Worm (Caenorhabditis elegans) whole organism, late embryonic: ENCODE measurements around the gene H04M03.11.

Experiments
- C08G9.2 ChIP-seq: sonication (generic microtip); optimal IDR thresholded peaks from 2 replicates; lab custom pipeline; 2016; ENCODE audit warnings: mild to moderate bottlenecking, missing genetic modification characterization, moderate library complexity, missing compliant biosample characterization
- F13H6.1 ChIP-seq: sonication (generic microtip); optimal IDR thresholded peaks from 2 replicates; lab custom pipeline; 2016; ENCODE audit warnings: missing genetic modification characterization, missing compliant biosample characterization
- K09A11.1 ChIP-seq: sonication (generic microtip); optimal IDR thresholded peaks from 2 replicates; lab custom pipeline; 2017; ENCODE audit warnings: antibody characterized with exemption, mild to moderate bottlenecking, missing genetic modification characterization, missing compliant biosample characterization; ENCODE audit not compliant: insufficient read depth
- ceh-34 ChIP-seq: sonication (generic microtip); optimal IDR thresholded peaks from 2 replicates; lab custom pipeline; 2016; ENCODE audit warnings: mild to moderate bottlenecking, missing genetic modification characterization, missing compliant biosample characterization
- ceh-6 ChIP-seq: fragments of 200-800 bp; sonication (Bioruptor generic); optimal IDR thresholded peaks from 2 replicates; lab custom pipeline; 2018; ENCODE audit warnings: mild to moderate bottlenecking, missing genetic modification characterization, missing compliant biosample characterization
- che-1 ChIP-seq: sonication (generic microtip); optimal IDR thresholded peaks from 2 replicates; lab custom pipeline; 2016; ENCODE audit warnings: mild to moderate bottlenecking, missing genetic modification characterization, missing compliant biosample characterization
- dmd-4 ChIP-seq: sonication (generic microtip); optimal IDR thresholded peaks from 2 replicates; lab custom pipeline; 2016; ENCODE audit warnings: borderline replicate concordance, missing genetic modification characterization, missing compliant biosample characterization
- dve-1 ChIP-seq: sonication (generic microtip); optimal IDR thresholded peaks from 2 replicates; lab custom pipeline; 2017; ENCODE audit warnings: antibody characterized with exemption, mild to moderate bottlenecking, missing genetic modification characterization, missing compliant biosample characterization
- ets-4 ChIP-seq: sonication (generic microtip); optimal IDR thresholded peaks from 2 replicates; lab custom pipeline; 2016; ENCODE audit warnings: missing genetic modification characterization, missing compliant biosample characterization
- eyg-1 ChIP-seq: sonication (generic microtip); optimal IDR thresholded peaks from 2 replicates; lab custom pipeline; 2016; ENCODE audit warnings: missing genotype, missing genetic modification characterization, missing compliant biosample characterization
- fax-1 ChIP-seq: sonication (generic microtip); optimal IDR thresholded peaks from 2 replicates; lab custom pipeline; 2016; ENCODE audit warnings: missing genotype, missing genetic modification characterization, missing compliant biosample characterization
- fkh-10 ChIP-seq: fragments of 150-350 bp; optimal IDR thresholded peaks from 2 replicates; lab custom pipeline; 2014; ENCODE audit warnings: missing biosample characterization, missing genetic modification reagents, missing genetic modification characterization
- gmeb-2 ChIP-seq: sonication (generic microtip); optimal IDR thresholded peaks from 2 replicates; lab custom pipeline; 2016; ENCODE audit warnings: missing genetic modification characterization, inconsistent platforms, missing compliant biosample characterization
- hlh-13 ChIP-seq: fragments of 200-800 bp; sonication (Bioruptor generic); optimal IDR thresholded peaks from 2 replicates; lab custom pipeline; 2018; ENCODE audit warnings: mild to moderate bottlenecking, missing genetic modification characterization, missing compliant biosample characterization
- hlh-6 ChIP-seq: sonication (generic microtip); optimal IDR thresholded peaks from 2 replicates; lab custom pipeline; 2016; ENCODE audit warnings: missing genotype, missing genetic modification characterization, missing compliant biosample characterization
- hlh-8 ChIP-seq: sonication (generic microtip); optimal IDR thresholded peaks from 2 replicates; lab custom pipeline; 2016; ENCODE audit warnings: missing genotype, missing genetic modification characterization, missing compliant biosample characterization
- madf-2 ChIP-seq: sonication (generic microtip); optimal IDR thresholded peaks from 2 replicates; lab custom pipeline; 2017; ENCODE audit warnings: missing genetic modification characterization, missing compliant biosample characterization
- nfya-1 ChIP-seq: sonication (generic microtip); optimal IDR thresholded peaks from 2 replicates; lab custom pipeline; 2017; ENCODE audit warnings: missing genetic modification characterization, mild to moderate bottlenecking, missing compliant biosample characterization, antibody characterized with exemption, moderate library complexity
- nhr-232 ChIP-seq: sonication (generic microtip); optimal IDR thresholded peaks from 2 replicates; lab custom pipeline; 2016; ENCODE audit warnings: missing genetic modification characterization, missing compliant biosample characterization
- pag-3 ChIP-seq: sonication (generic microtip); optimal IDR thresholded peaks from 2 replicates; lab custom pipeline; 2016; ENCODE audit warnings: missing compliant biosample characterization, missing genetic modification characterization, borderline replicate concordance
- pha-2 ChIP-seq: sonication (generic microtip); optimal IDR thresholded peaks from 2 replicates; lab custom pipeline; 2017; ENCODE audit warnings: mild to moderate bottlenecking, missing genetic modification characterization, missing compliant biosample characterization
- pha-4 ChIP-seq: fragments of 150-350 bp; optimal IDR thresholded peaks from 2 replicates; lab custom pipeline; 2018; ENCODE audit warnings: missing biosample characterization, missing genetic modification reagents, missing genetic modification characterization
- pqm-1 ChIP-seq: sonication (generic microtip); optimal IDR thresholded peaks from 2 replicates; lab custom pipeline; 2016; ENCODE audit warnings: missing genetic modification characterization, missing compliant biosample characterization
- ref-2 ChIP-seq: sonication (generic microtip); optimal IDR thresholded peaks from 2 replicates; lab custom pipeline; 2016; ENCODE audit warnings: missing genetic modification characterization, missing compliant biosample characterization
- sdc-2 ChIP-seq: sonication (generic microtip); optimal IDR thresholded peaks from 2 replicates; lab custom pipeline; 2016; ENCODE audit warnings: missing genotype, missing genetic modification characterization, missing compliant biosample characterization
- sox-2 ChIP-seq: fragments of 200-800 bp; sonication (Bioruptor generic); IDR thresholded peaks from 2 replicates; pipeline ENCODE4 v1.3.6; 2022; ENCODE audit warnings: missing genetic modification reagents, missing genetic modification characterization, missing compliant biosample characterization
- tbx-7 ChIP-seq: sonication (generic microtip); optimal IDR thresholded peaks from 2 replicates; lab custom pipeline; 2016; ENCODE audit warnings: missing genotype, missing genetic modification characterization, missing compliant biosample characterization
- unc-42 ChIP-seq: sonication (generic microtip); optimal IDR thresholded peaks from 2 replicates; lab custom pipeline; 2016; ENCODE audit warnings: missing genotype, missing genetic modification characterization, missing compliant biosample characterization
- unc-55 ChIP-seq: sonication (generic microtip); optimal IDR thresholded peaks from 2 replicates; lab custom pipeline; 2017; ENCODE audit warnings: missing biosample characterization, missing genetic modification reagents, missing genetic modification characterization
- unc-86 ChIP-seq: sonication (generic microtip); optimal IDR thresholded peaks from 2 replicates; lab custom pipeline; 2016; ENCODE audit warnings: missing genetic modification characterization, missing compliant biosample characterization
- ztf-16 ChIP-seq: sonication (generic microtip); optimal IDR thresholded peaks from 2 replicates; lab custom pipeline; 2017; ENCODE audit warnings: missing genetic modification characterization, missing compliant biosample characterization

H04M03.11 gene

DNA sequence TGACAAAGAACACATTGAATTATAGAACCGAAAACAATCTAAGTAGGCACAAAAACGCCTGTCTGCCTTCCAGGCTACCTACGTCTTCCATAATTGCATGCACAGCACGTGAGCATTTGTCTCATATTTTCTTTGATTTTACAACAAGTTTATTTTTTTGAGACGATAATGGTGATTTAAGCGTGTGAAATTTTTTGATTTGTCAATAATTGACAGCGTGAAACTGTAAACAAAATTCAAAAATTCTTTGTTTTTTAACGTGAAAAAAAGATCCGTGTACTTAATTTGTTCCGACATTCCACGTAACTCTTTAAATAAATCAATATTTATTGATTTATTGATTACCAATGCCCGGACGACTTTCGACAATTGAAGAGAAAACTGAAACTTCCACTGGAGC lies 32.6 kb upstream of the H04M03.11 start, which contains the start of gene dhhc-13:
dhhc-13 (plus strand) TSS at position 301 of the 400 bp plus-strand sequence.
- TF ChIP-seq unc-55 (GFP tag; lab: Kevin White, UChicago): no peak
- TF ChIP-seq pag-3 (tag; lab: Kevin White, UChicago): no peak
- no peak for TF ChIP-seq unc-86 (tag; lab: Kevin White, UChicago)
- TF ChIP-seq C08G9.2: no peak
- TF ChIP-seq pqm-1 (tag; lab: Kevin White, UChicago): no peak
- TF ChIP-seq hlh-8: no peak
- no peak for TF ChIP-seq K09A11.1 (tag; lab: Kevin White, UChicago)
- TF ChIP-seq eyg-1 (tag; lab: Kevin White, UChicago): no peak
- TF ChIP-seq ceh-34 (tag; lab: Kevin White, UChicago): no peak
- no peak for TF ChIP-seq ref-2 (tag; lab: Kevin White, UChicago)
- no peak for TF ChIP-seq dve-1 (tag; lab: Kevin White, UChicago)
- TF ChIP-seq tbx-7 (tag; lab: Kevin White, UChicago): no peak
- TF ChIP-seq ztf-16: no peak
- TF ChIP-seq pha-2 (tag; lab: Kevin White, UChicago): no peak
- TF ChIP-seq che-1 (tag; lab: Kevin White, UChicago): no peak
- TF ChIP-seq hlh-13: no peak
- no peak for TF ChIP-seq nhr-232 (tag; lab: Kevin White, UChicago)

DNA sequence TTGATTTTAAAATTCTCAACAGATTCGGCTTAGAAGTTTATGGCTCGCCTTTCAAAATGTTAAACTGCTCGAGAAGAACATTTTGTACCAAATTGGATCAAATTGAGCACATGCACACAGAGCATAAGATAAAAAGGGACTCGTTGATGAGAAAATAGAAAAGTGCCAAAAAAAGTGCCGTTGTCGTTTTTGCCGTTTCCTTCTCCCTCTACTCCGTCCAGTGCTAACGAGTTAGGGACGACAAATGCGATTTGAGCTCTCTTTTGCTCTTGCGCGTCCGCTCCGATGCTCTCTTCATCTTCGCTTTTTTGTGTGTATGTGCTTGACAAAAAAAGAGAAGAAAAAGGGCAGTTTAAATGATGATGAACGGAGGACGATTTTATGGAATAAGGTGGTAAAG lies 30.8 kb upstream of the H04M03.11 start:
- TF ChIP-seq unc-42 (tag; lab: Kevin White, UChicago): peak; percentile 91
- TF ChIP-seq nhr-232 (tag; lab: Kevin White, UChicago): no peak
- TF ChIP-seq hlh-6 (tag; lab: Kevin White, UChicago): no peak

DNA sequence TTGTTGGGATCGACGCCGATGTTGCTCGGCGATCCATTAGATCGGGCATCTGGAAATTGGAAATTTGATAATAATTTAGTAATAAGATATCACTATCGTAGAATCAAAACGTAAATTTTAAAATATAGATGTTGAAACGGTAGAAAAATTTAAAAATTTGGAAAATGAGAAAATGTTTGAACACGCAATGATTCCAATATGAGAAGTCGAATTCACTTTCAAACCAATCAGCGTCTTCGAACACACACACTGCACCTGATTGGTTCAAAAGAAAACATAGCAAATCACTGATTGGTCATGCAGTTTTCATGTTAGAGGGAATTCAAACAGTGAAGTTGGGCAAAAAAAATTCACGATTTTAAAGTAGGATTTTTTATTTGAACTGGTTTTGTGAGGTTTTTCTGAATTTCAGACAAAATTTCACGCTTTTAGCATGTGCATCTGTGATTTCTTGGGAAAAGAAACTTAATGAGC lies 18.9 kb upstream of the H04M03.11 start, which contains the start of gene H04M03.12:
H04M03.12 (minus strand) TSS at position 51 of the 474 bp plus-strand sequence.
- no peak for TF ChIP-seq tbx-7 (tag; lab: Kevin White, UChicago)
- no peak for TF ChIP-seq fax-1 (tag; lab: Kevin White, UChicago)
- no peak for TF ChIP-seq sox-2 (GFP tag; lab: Robert Waterston, UW)
- TF ChIP-seq dve-1 (tag; lab: Kevin White, UChicago): no peak
- peak; percentile 53 for TF ChIP-seq nfya-1

DNA sequence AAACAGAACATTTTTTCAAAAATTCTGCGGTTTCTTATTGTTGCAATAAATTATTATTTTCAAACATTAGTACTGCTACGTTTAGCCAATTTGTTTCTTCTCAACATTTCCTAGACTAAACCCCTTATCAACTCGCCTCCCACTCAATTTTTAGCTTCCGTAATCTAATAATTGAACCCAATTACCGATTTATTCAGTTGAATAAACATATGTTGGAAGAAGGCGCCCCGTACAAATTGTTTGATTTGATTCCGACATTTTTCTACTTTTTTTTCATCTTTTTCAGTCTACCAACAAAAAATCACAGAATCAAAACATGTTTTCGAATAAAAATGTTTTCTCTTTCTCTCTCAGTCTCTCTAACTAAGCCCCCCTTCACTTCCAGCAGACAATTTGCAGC lies 18.3 kb upstream of the H04M03.11 start:
- TF ChIP-seq che-1 (tag; lab: Kevin White, UChicago): no peak
- peak; percentile 85 for TF ChIP-seq unc-42 (tag; lab: Kevin White, UChicago)

DNA sequence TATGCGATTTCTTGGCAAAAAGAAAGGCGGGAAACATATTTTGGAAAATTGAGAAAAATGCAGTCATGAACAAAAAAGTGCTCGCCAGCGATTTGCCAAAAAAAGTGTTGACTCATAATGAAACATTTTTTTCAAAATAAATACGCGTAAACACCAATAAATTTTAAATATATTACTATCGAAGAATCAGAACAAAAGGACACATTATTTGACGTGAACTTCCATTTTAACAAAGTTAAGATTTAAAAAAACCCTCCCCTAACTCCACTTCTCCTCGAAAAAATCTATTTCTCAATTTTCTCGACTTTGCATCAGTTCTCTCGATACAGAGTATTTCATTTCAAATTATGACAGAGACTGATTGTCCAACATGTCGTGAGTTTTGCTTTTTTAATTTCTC lies 11.9 kb upstream of the H04M03.11 start, which contains the start of gene pck-3:
pck-3 (plus strand) TSS at position 301 of the 400 bp plus-strand sequence.
- TF ChIP-seq F13H6.1 (tag; lab: Kevin White, UChicago) (no peak), ceh-6 (GFP tag; lab: Kevin White, UChicago) (no peak), nhr-232 (tag; lab: Kevin White, UChicago) (no peak), pqm-1 (tag; lab: Kevin White, UChicago) (no peak), K09A11.1 (tag; lab: Kevin White, UChicago) (no peak), ets-4 (tag; lab: Kevin White, UChicago) (no peak), gmeb-2 (tag; lab: Kevin White, UChicago) (no peak), fkh-10 (GFP tag; lab: Kevin White, UChicago) (no peak), sdc-2 (no peak), dmd-4 (tag; lab: Kevin White, UChicago) (no peak), nfya-1 (no peak), C08G9.2 (no peak), eyg-1 (tag; lab: Kevin White, UChicago) (no peak), pha-4 (tag; lab: Kevin White, UChicago) (no peak), madf-2 (tag; lab: Kevin White, UChicago) (no peak)
